Worm (Caenorhabditis elegans): ENCODE measurements around the gene pnc-2.

ce11 chrIV:14909589-14909988 is at the start of gene pnc-2:
- TF ChIP-seq nhr-77 (tag; optimal IDR thresholded peaks at IDR 0.05) (no peak), unc-62 (GFP tag; optimal IDR thresholded peaks at IDR 0.05) (no peak), ztf-1 (GFP tag; conservative IDR thresholded peaks at IDR 0.05) (no peak)
